Worm (Caenorhabditis elegans): ENCODE results near the gene F57C12.6.

The F57C12.6 gene

DNA sequence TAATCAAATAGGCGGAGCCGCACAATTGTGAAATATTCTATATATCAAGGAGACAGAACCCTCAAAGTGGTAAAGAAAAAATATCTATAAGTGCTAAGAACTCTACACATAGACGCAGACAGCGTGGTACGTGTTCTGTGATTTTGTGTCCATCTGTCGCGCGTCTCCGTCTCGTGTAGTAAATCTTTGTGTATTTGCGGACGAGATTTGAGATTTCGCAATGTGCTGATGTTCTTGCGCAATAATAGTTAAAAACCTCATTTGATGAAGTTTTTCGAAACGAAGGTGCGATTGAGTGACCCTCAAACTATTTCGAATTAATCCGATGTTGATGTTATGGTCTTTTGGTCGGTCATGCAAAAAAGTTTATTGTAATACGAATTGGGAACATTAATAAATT, 19.5 kb upstream of the F57C12.6 start (continued):
- peak; percentile 30 for TF ChIP-seq tbx-2 (tag; optimal IDR thresholded peaks at IDR 0.05)
- TF ChIP-seq jun-1 (tag; optimal IDR thresholded peaks at IDR 0.05): peak; percentile 72
- peak in 3 of 6 experiments; percentile 35 to 56 (median 50) for TF ChIP-seq elt-3 (tag; optimal IDR thresholded peaks at IDR 0.05)
- TF ChIP-seq ztf-11 (tag; optimal IDR thresholded peaks at IDR 0.05): no peak
- TF ChIP-seq lin-35 (GFP tag; optimal IDR thresholded peaks at IDR 0.05): peak; percentile 22 to 23
- TF ChIP-seq lin-14 (GFP tag; optimal IDR thresholded peaks at IDR 0.05): peak; percentile 95
- TF ChIP-seq zip-4 (GFP tag; optimal IDR thresholded peaks at IDR 0.05): peak; percentile 95
- peak; percentile 33 for TF ChIP-seq nhr-90 (tag; optimal IDR thresholded peaks at IDR 0.05; ENCODE audit: poor library complexity)
- no peak for TF ChIP-seq C04F5.9 (tag; optimal IDR thresholded peaks at IDR 0.05)
- TF ChIP-seq nhr-28 (tag; optimal IDR thresholded peaks at IDR 0.05): no peak
- TF ChIP-seq fos-1 (tag; optimal IDR thresholded peaks at IDR 0.05): peak; percentile 40
- TF ChIP-seq lir-3 (tag; optimal IDR thresholded peaks at IDR 0.05; ENCODE audit: poor library complexity): no peak
- TF ChIP-seq zag-1 (tag; optimal IDR thresholded peaks at IDR 0.05): no peak
- no peak for TF ChIP-seq mab-9 (GFP tag; IDR thresholded peaks at IDR 0.05)
- TF ChIP-seq unc-62 (GFP tag; optimal IDR thresholded peaks at IDR 0.05): no peak
- TF ChIP-seq unc-86 (tag; optimal IDR thresholded peaks at IDR 0.05): no peak
- no peak for TF ChIP-seq ceh-63 (GFP tag; optimal IDR thresholded peaks at IDR 0.05)
- TF ChIP-seq irx-1 (tag; optimal IDR thresholded peaks at IDR 0.05): peak; percentile 43
- peak; percentile 8 to 38 (median 27) for TF ChIP-seq dpl-1 (GFP tag; optimal IDR thresholded peaks at IDR 0.05)
- TF ChIP-seq lin-39 (tag; optimal IDR thresholded peaks at IDR 0.05): no peak
- TF ChIP-seq mep-1 (tag; optimal IDR thresholded peaks at IDR 0.05): peak; percentile 59
- peak; percentile 72 for TF ChIP-seq nhr-85 (tag)
- TF ChIP-seq xbp-1 (tag; optimal IDR thresholded peaks at IDR 0.05): peak; percentile 22
- TF ChIP-seq unc-30 (tag; optimal IDR thresholded peaks at IDR 0.05): no peak
- TF ChIP-seq C16A3.4 (tag; optimal IDR thresholded peaks at IDR 0.05): peak; percentile 11
- no peak for TF ChIP-seq hlh-17 (GFP tag; optimal IDR thresholded peaks at IDR 0.05; ENCODE audit: borderline replicate concordance)
- no peak for TF ChIP-seq ets-5 (GFP tag; IDR thresholded peaks at IDR 0.05)
- peak; percentile 41 for TF ChIP-seq isw-1 (GFP tag; IDR thresholded peaks at IDR 0.05)
- TF ChIP-seq tlp-1 (tag; optimal IDR thresholded peaks at IDR 0.05): no peak
- TF ChIP-seq swsn-7 (tag; optimal IDR thresholded peaks at IDR 0.05): peak; percentile 52
- TF ChIP-seq nhr-20 (tag; optimal IDR thresholded peaks at IDR 0.05): peak; percentile 51

ce11 chrX:572601-573000, 18.8 kb upstream of the F57C12.6 start, which contains the start of gene mrp-2:
TSS of gene mrp-2 (minus strand) at chrX:572701.
- TF ChIP-seq pag-3 (tag; optimal IDR thresholded peaks at IDR 0.05; ENCODE audit: borderline replicate concordance, insufficient read depth): no peak
- TF ChIP-seq efl-1 (optimal IDR thresholded peaks at IDR 0.05): no peak
- peak in 1 of 2 experiments; percentile 53 for TF ChIP-seq efl-1 (GFP tag; optimal IDR thresholded peaks at IDR 0.05 in 1 of 2)

ce11 chrX:571367-571766, 17.6 kb upstream of the F57C12.6 start:
- peak; percentile 42 for TF ChIP-seq snpc-4 (tag; optimal IDR thresholded peaks at IDR 0.05)
- no peak for TF ChIP-seq nhr-19 (GFP tag; conservative IDR thresholded peaks at IDR 0.05)

DNA sequence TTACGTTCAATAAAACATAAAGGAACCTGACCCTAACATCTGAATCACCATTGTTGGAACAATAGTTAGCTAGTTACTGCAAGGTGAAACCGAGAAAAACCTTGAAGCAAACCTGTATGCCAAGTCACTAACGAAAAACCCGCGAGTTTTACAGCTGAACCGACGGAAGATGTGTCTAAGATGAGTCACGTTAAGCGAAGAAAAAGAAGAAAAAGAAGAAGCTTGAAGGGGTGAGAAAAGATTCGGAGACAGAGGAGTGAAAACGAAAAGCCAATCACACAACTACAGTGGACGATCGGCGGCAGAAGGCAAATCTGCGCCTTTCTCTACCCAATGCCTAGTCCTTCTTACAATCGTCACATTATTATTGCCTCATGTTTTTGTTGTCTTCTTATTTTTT, 4.1 kb upstream of the F57C12.6 start, which contains the start of gene nas-38:
nas-38 (plus strand) TSS at position 301 of the 400 bp plus-strand sequence.
- no peak for TF ChIP-seq ztf-4 (tag; optimal IDR thresholded peaks at IDR 0.05)
- TF ChIP-seq efl-3 (GFP tag; optimal IDR thresholded peaks at IDR 0.05): no peak
- no peak for TF ChIP-seq egl-27 (tag; optimal IDR thresholded peaks at IDR 0.05)
- no peak for TF ChIP-seq sup-37 (GFP tag; optimal IDR thresholded peaks at IDR 0.05)
- no peak for TF ChIP-seq zip-4 (GFP tag; optimal IDR thresholded peaks at IDR 0.05)
